Worm (Caenorhabditis elegans): ENCODE data around the gene ugt-58.

ugt-58 gene

DNA sequence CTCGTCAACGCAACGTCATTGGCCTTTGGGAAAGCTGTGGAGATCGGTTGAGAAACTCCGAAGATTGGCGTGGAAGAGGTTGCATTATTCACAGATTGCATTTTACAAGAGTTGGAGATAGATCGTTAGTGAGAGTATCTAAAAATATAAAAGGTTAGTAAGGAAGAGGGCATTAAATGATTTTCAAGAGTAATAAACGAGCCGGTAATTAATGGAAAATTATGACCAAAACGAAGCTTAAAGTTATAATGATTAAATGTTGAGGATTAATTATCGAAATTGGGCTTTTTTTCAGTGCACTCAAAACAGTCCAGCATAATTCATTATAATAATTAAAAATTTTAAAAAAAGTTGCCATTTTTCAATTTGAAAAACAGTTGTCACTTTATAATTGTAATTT, 22.7 kb upstream of the ugt-58 start, which contains the start of gene pap-2:
TSS of gene pap-2 (minus strand) at position 101 of the 400 bp plus-strand sequence.
- TF ChIP-seq nhr-76 (tag; optimal IDR thresholded peaks at IDR 0.05) (no peak), ZK546.5 (tag; optimal IDR thresholded peaks at IDR 0.05) (no peak), pqm-1 (tag; optimal IDR thresholded peaks at IDR 0.05) (no peak)

DNA sequence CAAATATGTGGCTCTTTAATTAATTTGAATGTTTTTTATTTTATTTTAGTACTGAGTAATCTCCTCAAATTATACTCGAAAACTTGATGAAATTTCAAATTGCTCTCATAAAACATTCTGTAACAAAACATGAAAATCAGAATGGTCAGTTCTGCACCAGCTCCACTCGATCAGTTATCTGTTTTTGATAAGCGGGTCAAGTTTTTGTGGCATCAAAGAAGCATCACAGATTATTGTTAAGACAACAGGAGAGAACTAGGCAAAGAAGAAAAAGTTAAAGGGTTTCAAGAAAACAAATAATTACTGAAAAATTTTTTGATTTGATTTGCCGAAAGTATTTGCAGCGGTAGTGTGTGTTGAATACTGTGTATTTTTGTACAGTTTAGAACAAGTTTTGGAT, 20.6 kb upstream of the ugt-58 start:
- TF ChIP-seq dve-1 (tag; optimal IDR thresholded peaks at IDR 0.05; ENCODE audit: insufficient read depth), result peak; percentile 69
- no peak for TF ChIP-seq nhr-6 (tag; optimal IDR thresholded peaks at IDR 0.05)
- TF ChIP-seq nhr-28 (tag; optimal IDR thresholded peaks at IDR 0.05), result peak; percentile 42
- TF ChIP-seq dmd-6 (GFP tag; IDR thresholded peaks at IDR 0.05), result peak; percentile 15; the same call in 1 of the 2 replicates
- no peak for TF ChIP-seq daf-16 (GFP tag; optimal IDR thresholded peaks at IDR 0.05)
- peak; percentile 70 for TF ChIP-seq daf-16 (tag; optimal IDR thresholded peaks at IDR 0.05)

DNA sequence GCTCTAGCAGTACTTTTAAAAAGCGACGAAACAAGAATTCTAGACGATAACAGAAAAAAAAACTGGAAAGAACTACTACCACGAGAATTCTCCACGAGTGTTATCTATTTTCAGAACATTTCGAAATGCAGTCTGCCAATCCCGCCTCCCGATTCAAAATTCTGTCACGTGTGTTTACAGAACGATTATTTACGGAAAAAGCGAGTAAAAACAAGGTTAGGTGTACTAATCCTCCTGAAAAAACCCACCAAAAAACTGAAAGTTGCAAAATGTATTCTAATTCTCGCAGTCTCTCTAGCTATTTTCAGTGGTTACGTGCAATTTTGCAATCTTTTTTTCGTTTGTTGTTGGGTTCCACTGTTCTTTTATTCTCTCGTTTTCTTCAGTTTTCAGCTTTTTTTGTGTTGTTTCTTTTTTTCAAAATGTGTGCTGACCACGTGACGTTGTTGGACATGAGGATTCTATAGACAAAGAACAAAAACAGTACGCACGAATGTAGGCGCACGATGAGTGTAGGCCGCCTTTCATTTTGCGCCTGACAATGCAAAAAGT, 20.0 kb upstream of the ugt-58 start:
- no peak for TF ChIP-seq zip-11 (GFP tag; IDR thresholded peaks at IDR 0.05)
- peak; percentile 36 for TF ChIP-seq hlh-30 (tag; optimal IDR thresholded peaks at IDR 0.05; ENCODE audit: insufficient read depth)
- TF ChIP-seq nhr-11 (tag; optimal IDR thresholded peaks at IDR 0.05), result peak; percentile 59
- peak; percentile 94 for TF ChIP-seq aha-1 (tag)
- TF ChIP-seq daf-16 (GFP tag; optimal IDR thresholded peaks at IDR 0.05), result no peak
- peak; percentile 63 for TF ChIP-seq daf-16 (tag; optimal IDR thresholded peaks at IDR 0.05)
- no peak for TF ChIP-seq fos-1 (tag; optimal IDR thresholded peaks at IDR 0.05)
- TF ChIP-seq ceh-20 (GFP tag; IDR thresholded peaks at IDR 0.05), result no peak
- peak; percentile 2 for TF ChIP-seq T20F7.1 (GFP tag; optimal IDR thresholded peaks at IDR 0.05)
- TF ChIP-seq dve-1 (tag; optimal IDR thresholded peaks at IDR 0.05; ENCODE audit: insufficient read depth), result peak; percentile 67
- TF ChIP-seq ces-1 (GFP tag; optimal IDR thresholded peaks at IDR 0.05), result no peak
- peak; percentile 57 to 97 for TF ChIP-seq hif-1 (tag; optimal IDR thresholded peaks at IDR 0.05)
- TF ChIP-seq hlh-11 (tag; optimal IDR thresholded peaks at IDR 0.05), result peak; percentile 38
- TF ChIP-seq dmd-6 (GFP tag; IDR thresholded peaks at IDR 0.05), result peak; percentile 36
- TF ChIP-seq mdl-1 (tag; optimal IDR thresholded peaks at IDR 0.05), result peak in 1 of 2 experiments; percentile 77

DNA sequence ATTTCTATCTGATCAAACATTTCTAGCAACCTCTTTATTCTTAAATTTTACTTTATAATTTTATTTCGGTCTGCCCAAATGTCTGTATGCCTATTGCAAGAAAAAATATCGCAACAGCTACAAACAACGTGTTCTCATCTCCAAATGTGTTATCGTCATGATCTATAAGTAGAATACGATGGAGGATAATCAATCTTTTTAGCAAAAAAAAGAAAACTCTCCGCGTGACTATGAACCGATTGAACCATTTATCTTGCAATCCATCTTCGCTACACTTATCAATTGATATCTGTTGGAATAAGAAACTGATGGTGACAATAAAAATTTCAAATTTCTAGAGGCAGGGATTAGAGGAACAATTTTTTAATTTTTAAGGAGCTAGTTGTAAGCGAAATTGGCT, 19.4 kb upstream of the ugt-58 start:
- TF ChIP-seq unc-62 (GFP tag; optimal IDR thresholded peaks at IDR 0.05 in 1 of 2) (peak in 1 of 2 experiments; percentile 8), unc-62 (tag; optimal IDR thresholded peaks at IDR 0.05) (no peak), dmd-9 (GFP tag; IDR thresholded peaks at IDR 0.05) (no peak), jun-1 (tag; optimal IDR thresholded peaks at IDR 0.05) (no peak), ctbp-1 (GFP tag; IDR thresholded peaks at IDR 0.05) (0 out of 2 replicates have a peak, but pooled peaks have one; percentile 30), nhr-11 (tag; optimal IDR thresholded peaks at IDR 0.05) (peak; percentile 42), mxl-3 (GFP tag; optimal IDR thresholded peaks at IDR 0.05) (peak; percentile 44), F49E8.2 (tag; optimal IDR thresholded peaks at IDR 0.05; ENCODE audit: borderline replicate concordance) (no peak), hlh-30 (tag; optimal IDR thresholded peaks at IDR 0.05; ENCODE audit: insufficient read depth) (peak; percentile 45), mdl-1 (tag; optimal IDR thresholded peaks at IDR 0.05) (peak in 1 of 2 experiments; percentile 59), zfp-2 (tag; optimal IDR thresholded peaks at IDR 0.05) (no peak), nhr-28 (tag; optimal IDR thresholded peaks at IDR 0.05) (peak; percentile 61)

DNA sequence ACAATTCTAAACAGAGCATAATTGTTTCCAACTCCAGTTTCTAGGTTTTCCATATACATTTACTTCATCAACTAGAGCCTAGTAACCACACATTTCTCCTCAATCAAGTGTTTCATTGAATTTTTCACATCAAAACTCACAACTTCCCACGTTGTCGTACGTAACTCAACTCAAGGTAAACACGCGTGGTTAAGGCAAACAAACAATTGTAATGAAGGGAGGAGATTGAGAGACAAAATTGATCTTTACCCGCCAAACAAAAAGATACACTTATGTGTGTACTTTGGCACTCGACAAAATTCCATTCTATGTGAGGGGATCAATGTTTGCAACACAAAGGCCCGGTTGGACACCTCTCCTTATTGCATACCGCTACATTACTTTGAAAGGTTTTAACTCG, 18.8 kb upstream of the ugt-58 start, which contains the start of gene nhr-19:
TSS of gene nhr-19 (minus strand) at position 191 of the 400 bp plus-strand sequence.
- TF ChIP-seq daf-16 (GFP tag; optimal IDR thresholded peaks at IDR 0.05), result no peak
- TF ChIP-seq daf-16 (tag; optimal IDR thresholded peaks at IDR 0.05), result peak; percentile 63
- no peak for TF ChIP-seq daf-19 (GFP tag; conservative IDR thresholded peaks at IDR 0.05)
- no peak for TF ChIP-seq nhr-42 (GFP tag; IDR thresholded peaks at IDR 0.05)
- no peak for TF ChIP-seq dmd-6 (GFP tag; IDR thresholded peaks at IDR 0.05)
- TF ChIP-seq skn-1 (tag; optimal IDR thresholded peaks at IDR 0.05), result no peak
- TF ChIP-seq nhr-28 (tag; optimal IDR thresholded peaks at IDR 0.05), result peak; percentile 23
- no peak for TF ChIP-seq lsy-2 (tag; optimal IDR thresholded peaks at IDR 0.05)
- no peak for TF ChIP-seq F44E2.7 (GFP tag; IDR thresholded peaks at IDR 0.05)
- TF ChIP-seq nhr-77 (tag; optimal IDR thresholded peaks at IDR 0.05), result no peak
- no peak for TF ChIP-seq zip-11 (GFP tag; IDR thresholded peaks at IDR 0.05)
- TF ChIP-seq ctbp-1 (GFP tag; IDR thresholded peaks at IDR 0.05), result no peak
- TF ChIP-seq zfp-3 (GFP tag; conservative IDR thresholded peaks at IDR 0.05), result no peak
- no peak for TF ChIP-seq unc-130 (GFP tag; optimal IDR thresholded peaks at IDR 0.05)
- TF ChIP-seq gei-8 (GFP tag; optimal IDR thresholded peaks at IDR 0.05), result no peak
- TF ChIP-seq nhr-11 (tag; optimal IDR thresholded peaks at IDR 0.05), result peak; percentile 74
- TF ChIP-seq D1046.2 (GFP tag; IDR thresholded peaks at IDR 0.05), result no peak
- TF ChIP-seq rbr-2 (tag; optimal IDR thresholded peaks at IDR 0.05), result no peak
- TF ChIP-seq nhr-41 (GFP tag; IDR thresholded peaks at IDR 0.05), result no peak
- TF ChIP-seq spr-1 (tag; optimal IDR thresholded peaks at IDR 0.05), result no peak
- no peak for TF ChIP-seq dpl-1 (GFP tag; optimal IDR thresholded peaks at IDR 0.05)
- peak; percentile 72 for TF ChIP-seq aha-1 (tag)
- peak; percentile 33 for TF ChIP-seq mxl-3 (GFP tag; optimal IDR thresholded peaks at IDR 0.05)
- TF ChIP-seq T20F7.1 (GFP tag; optimal IDR thresholded peaks at IDR 0.05), result no peak
- TF ChIP-seq unc-62 (GFP tag; optimal IDR thresholded peaks at IDR 0.05 in 1 of 2), result peak in 1 of 2 experiments; percentile 88
- TF ChIP-seq unc-62 (tag; optimal IDR thresholded peaks at IDR 0.05), result no peak

Measured in whole organism, L4 larva.